Fruit fly (Drosophila melanogaster) whole organism, wandering third instar larva: ENCODE measurements around the gene mGluR.

ENCODE experiments used
- Abd-B ChIP-seq: fragments of >200 bp; optimal IDR thresholded peaks from 2 replicates; lab custom pipeline; 2017; ENCODE audit warnings: missing biosample characterization, missing genetic modification characterization
- CG32264 ChIP-seq: fragments of 200-800 bp; sonication (Bioruptor generic); optimal IDR thresholded peaks from 2 replicates; lab custom pipeline; 2016; ENCODE audit warnings: missing biosample characterization, missing genetic modification characterization
- CG9705 ChIP-seq: fragments of 200-800 bp; sonication (Bioruptor generic); optimal IDR thresholded peaks from 2 replicates; lab custom pipeline; 2018; ENCODE audit warnings: missing biosample characterization, mild to moderate bottlenecking, missing genetic modification characterization
- Dfd ChIP-seq: fragments of >200 bp; optimal IDR thresholded peaks from 2 replicates; lab custom pipeline; 2017; ENCODE audit warnings: missing biosample characterization, missing genetic modification characterization
- Dif ChIP-seq: fragments of 200-275, 200-300 bp; sonication (Bioruptor generic); optimal IDR thresholded peaks from 2 replicates; lab custom pipeline; 2018; ENCODE audit warnings: missing biosample characterization, missing genetic modification characterization; ENCODE audit not compliant: partially characterized antibody
- Hnf4 ChIP-seq: fragments of 200-800 bp; sonication (Bioruptor generic); optimal IDR thresholded peaks from 2 replicates; lab custom pipeline; 2016; ENCODE audit warnings: missing biosample characterization, mild to moderate bottlenecking, missing genetic modification characterization
- Hr78 ChIP-seq: fragments of >200 bp; optimal IDR thresholded peaks from 2 replicates; lab custom pipeline; 2017; ENCODE audit warnings: missing biosample characterization, missing genetic modification characterization
- Jra ChIP-seq: sonication (Bioruptor generic); optimal IDR thresholded peaks from 2 replicates; lab custom pipeline; 2016; ENCODE audit warnings: missing biosample characterization, missing genetic modification characterization
- Mio ChIP-seq: sonication (Bioruptor generic); optimal IDR thresholded peaks from 2 replicates; lab custom pipeline; 2016; ENCODE audit warnings: missing biosample characterization, missing genetic modification characterization
- N ChIP-seq: fragments of >200 bp; optimal IDR thresholded peaks from 2 replicates; lab custom pipeline; 2018; ENCODE audit warnings: missing biosample characterization, missing external identifiers, missing genetic modification characterization
- OdsH ChIP-seq: fragments of 200-800 bp; sonication (Bioruptor generic); optimal IDR thresholded peaks from 2 replicates; lab custom pipeline; 2016; ENCODE audit warnings: missing biosample characterization, mild to moderate bottlenecking, missing genetic modification characterization
- Rel ChIP-seq, 2 experiments: fragments of 200-800 bp; sonication (Bioruptor generic) in 1 of 2; optimal IDR thresholded peaks; 2 replicates in 1 of 2; 3 replicates in 1 of 2; lab custom pipeline; 2016 to 2019; ENCODE audit warnings: mild to moderate bottlenecking in 2 of 2, missing biosample characterization in 2 of 2, missing genetic modification characterization in 2 of 2, moderate library complexity in 1 of 2
- Vsx2 ChIP-seq: fragments of 200-300, 225-300 bp; sonication (Bioruptor generic); optimal IDR thresholded peaks from 2 replicates; lab custom pipeline; 2018; ENCODE audit warnings: missing biosample characterization, missing genetic modification characterization; ENCODE audit not compliant: partially characterized antibody
- br ChIP-seq: fragments of 200-800 bp; sonication (Bioruptor generic); optimal IDR thresholded peaks from 2 replicates; lab custom pipeline; 2016; ENCODE audit warnings: missing biosample characterization, missing genetic modification characterization
- brk ChIP-seq: fragments of 200-800 bp; sonication (Bioruptor generic); optimal IDR thresholded peaks from 2 replicates; lab custom pipeline; 2016; ENCODE audit warnings: missing biosample characterization, mild to moderate bottlenecking, missing genetic modification characterization
- dl ChIP-seq, 2 experiments: fragments of 175-275, 200-275 bp in 1 of 2; fragments of 200-275 bp in 1 of 2; sonication (Bioruptor generic); optimal IDR thresholded peaks; lab custom pipeline; 2018; ENCODE audit warnings: mild to moderate bottlenecking in 2 of 2, missing biosample characterization in 2 of 2, missing genetic modification characterization in 2 of 2, moderate library complexity in 2 of 2; ENCODE audit not compliant: partially characterized antibody in 2 of 2, insufficient read depth in 1 of 2
- dmrt93B ChIP-seq: fragments of 200-800 bp; sonication (Bioruptor generic); optimal IDR thresholded peaks from 2 replicates; lab custom pipeline; 2018; ENCODE audit warnings: missing biosample characterization, mild to moderate bottlenecking, missing genetic modification characterization
- dsf ChIP-seq: sonication (Bioruptor generic); optimal IDR thresholded peaks from 2 replicates; lab custom pipeline; 2016; ENCODE audit warnings: missing biosample characterization, missing genetic modification characterization, borderline replicate concordance
- fru ChIP-seq: fragments of 200-800 bp; sonication (Bioruptor generic); optimal IDR thresholded peaks from 3 replicates; lab custom pipeline; 2016; ENCODE audit warnings: missing biosample characterization, mild to moderate bottlenecking, missing genetic modification characterization
- jim ChIP-seq: fragments of 175-275, 200-325 bp; sonication (Bioruptor generic); optimal IDR thresholded peaks from 2 replicates; lab custom pipeline; 2016; ENCODE audit warnings: missing biosample characterization, mild to moderate bottlenecking, missing genetic modification characterization
- lola ChIP-seq: fragments of >200 bp; optimal IDR thresholded peaks from 2 replicates; lab custom pipeline; 2017; ENCODE audit warnings: missing biosample characterization, missing genetic modification characterization
- pan ChIP-seq: fragments of >200 bp; optimal IDR thresholded peaks from 2 replicates; lab custom pipeline; 2017
- psq ChIP-seq: fragments of 200-800 bp; sonication (Bioruptor generic); optimal IDR thresholded peaks from 3 replicates; lab custom pipeline; 2017; ENCODE audit warnings: missing biosample characterization, mild to moderate bottlenecking, missing genetic modification characterization, moderate library complexity
- rgr ChIP-seq: fragments of 200-800 bp; sonication (Bioruptor generic); optimal IDR thresholded peaks from 3 replicates; lab custom pipeline; 2016; ENCODE audit warnings: missing biosample characterization, mild to moderate bottlenecking, missing genetic modification characterization
- sage ChIP-seq: fragments of 200-800 bp; sonication (Bioruptor generic); optimal IDR thresholded peaks from 2 replicates; lab custom pipeline; 2016; ENCODE audit warnings: missing biosample characterization, mild to moderate bottlenecking, missing genetic modification characterization
- sv ChIP-seq: fragments of 200-800 bp; sonication (Bioruptor generic); optimal IDR thresholded peaks from 3 replicates; lab custom pipeline; 2016; ENCODE audit warnings: missing biosample characterization, missing genetic modification characterization
- usp ChIP-seq: fragments of >200 bp; optimal IDR thresholded peaks from 2 replicates; lab custom pipeline; 2017; ENCODE audit warnings: missing biosample characterization, missing genetic modification characterization
- woc ChIP-seq: sonication (Bioruptor generic); optimal IDR thresholded peaks from 2 replicates; lab custom pipeline; 2016; ENCODE audit warnings: missing biosample characterization, mild to moderate bottlenecking, missing genetic modification characterization

Gene mGluR

dm6 chr4:949313-949712, 12.7 kb downstream of the mGluR start:
- TF ChIP-seq CG32264: no peak
- TF ChIP-seq OdsH (GFP tag; lab: Kevin White, UChicago): no peak
- no peak for TF ChIP-seq lola (GFP tag; lab: Kevin White, UChicago)
- TF ChIP-seq Dif (GFP tag; lab: Kevin White, UChicago): no peak
- no peak for TF ChIP-seq woc (GFP tag; lab: Kevin White, UChicago)
- TF ChIP-seq fru (GFP tag; lab: Kevin White, UChicago): no peak
- TF ChIP-seq Mio: no peak

dm6 chr4:958093-958649, 21.6 kb downstream of the mGluR start, which contains the start of gene 4E-T:
TSS of gene 4E-T (minus strand) at chr4:958392.
- TF ChIP-seq sv (GFP tag; lab: Kevin White, UChicago): no peak
- no peak for TF ChIP-seq Jra (GFP tag; lab: Kevin White, UChicago)
- TF ChIP-seq Hr78 (GFP tag; lab: Kevin White, UChicago): peak; percentile 44
- no peak for TF ChIP-seq psq (GFP tag; lab: Kevin White, UChicago)
- TF ChIP-seq Abd-B: no peak
- peak; percentile 45 for TF ChIP-seq woc (GFP tag; lab: Kevin White, UChicago)
- peak; percentile 4 for TF ChIP-seq brk (GFP tag; lab: Kevin White, UChicago)
- peak; percentile 46 for TF ChIP-seq N
- no peak for TF ChIP-seq dmrt93B
- TF ChIP-seq Mio: no peak
- no peak for TF ChIP-seq CG9705 (GFP tag; lab: Kevin White, UChicago)
- no peak for TF ChIP-seq OdsH (GFP tag; lab: Kevin White, UChicago)
- TF ChIP-seq br: no peak
- no peak for TF ChIP-seq pan (lab: Kevin White, UChicago)

dm6 chr4:959110-959920, 22.7 kb downstream of the mGluR start:
- TF ChIP-seq dsf (no peak), jim (no peak), woc (GFP tag; lab: Kevin White, UChicago) (peak; percentile 63), CG9705 (GFP tag; lab: Kevin White, UChicago) (no peak), N (peak; percentile 0), Dif (GFP tag; lab: Kevin White, UChicago) (no peak)

dm6 chr4:959921-960536, 23.4 kb downstream of the mGluR start:
- TF ChIP-seq pan (lab: Kevin White, UChicago) (no peak), N (peak; percentile 19), Dfd (GFP tag; lab: Kevin White, UChicago) (peak; percentile 53), Mio (no peak)

dm6 chr4:961045-961576, 24.5 kb downstream of the mGluR start:
- TF ChIP-seq rgr (GFP tag; lab: Kevin White, UChicago) (no peak), Dfd (GFP tag; lab: Kevin White, UChicago) (peak; percentile 6)

- TF ChIP-seq dmrt93B (no peak), OdsH (GFP tag; lab: Kevin White, UChicago) (no peak), Vsx2 (no peak), CG32264 (no peak), sage (no peak), dl (GFP tag; optimal IDR thresholded peaks at IDR 0.05; lab: Kevin White, UChicago; ENCODE audit: insufficient read depth in 1 of 2, partially characterized antibody in 2 of 2) (no peak), Dfd (GFP tag; lab: Kevin White, UChicago) (peak; percentile 84)
- TF ChIP-seq, all 38 proteins: peak for 1
Observed at dm6 chr4:963193-963592, 26.6 kb downstream of the mGluR start.

dm6 chr4:963717-964116, 27.1 kb downstream of the mGluR start:
- TF ChIP-seq Hnf4 (GFP tag; lab: Kevin White, UChicago) (no peak), OdsH (GFP tag; lab: Kevin White, UChicago) (no peak), sage (no peak), usp (no peak), sv (GFP tag; lab: Kevin White, UChicago) (no peak), br (no peak), jim (no peak), Dif (GFP tag; lab: Kevin White, UChicago) (no peak), Jra (GFP tag; lab: Kevin White, UChicago) (no peak), dl (GFP tag; optimal IDR thresholded peaks at IDR 0.05; lab: Kevin White, UChicago; ENCODE audit: insufficient read depth in 1 of 2, partially characterized antibody in 2 of 2) (no peak), N (no peak), Rel (GFP tag; optimal IDR thresholded peaks at IDR 0.05; lab: Kevin White, UChicago) (no peak), Rel (tag; optimal IDR thresholded peaks at IDR 0.05; lab: Kevin White, UChicago) (no peak), dsf (no peak), dmrt93B (no peak)
